Fruit fly (Drosophila melanogaster): ENCODE results near the gene gukh.

DNA sequence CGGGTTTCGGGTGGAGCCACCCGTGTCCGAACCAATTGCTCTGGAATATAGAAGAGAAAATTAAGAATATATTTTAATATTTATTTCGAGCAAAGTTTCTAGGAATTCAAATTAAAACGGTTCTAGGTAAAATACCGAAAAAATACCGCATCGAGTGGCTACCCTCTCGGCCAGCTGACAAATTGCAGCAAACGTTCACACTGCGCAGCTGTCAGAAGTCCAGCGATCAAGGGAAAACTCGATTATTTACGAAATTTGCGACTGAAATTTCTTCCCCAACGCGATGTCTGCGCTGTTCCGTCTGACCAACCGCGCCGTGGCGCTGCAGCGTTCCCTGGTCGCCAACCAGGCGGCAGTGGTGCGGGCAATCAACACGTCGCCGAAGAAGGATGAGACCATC is 43.3 kb downstream of the gukh start, which contains the start of gene NP15.6:
- TF ChIP-seq h (optimal IDR thresholded peaks at IDR 0.05) (no peak), insv (optimal IDR thresholded peaks at IDR 0.05) (no peak), Sin3A (optimal IDR thresholded peaks at IDR 0.05) (no peak)

Data from Kc167 (cell line).